Fruit fly (Drosophila melanogaster): Measurements from ENCODE around the gene Polr3A.

- no peak for TF ChIP-seq Sin3A (optimal IDR thresholded peaks at IDR 0.05)
- TF ChIP-seq ttk (optimal IDR thresholded peaks at IDR 0.05) = no peak
- no peak for TF ChIP-seq Myc (optimal IDR thresholded peaks at IDR 0.05)
- no peak for TF ChIP-seq psq (optimal IDR thresholded peaks at IDR 0.05)
- no peak for TF ChIP-seq h (optimal IDR thresholded peaks at IDR 0.05)
- no peak for TF ChIP-seq insv (optimal IDR thresholded peaks at IDR 0.05)
These were observed 3.7 kb downstream of the Polr3A start, which contains the start of gene CG8952 for dm6 chrX:15766395-15766866.

Data from Kc167 (cell line).